Fruit fly (Drosophila melanogaster): ENCODE data around the gene AnxB9.

Gene AnxB9

dm6 chr3R:21071312-21071711, 6.3 kb downstream of the AnxB9 start:
- peak; percentile 51 for TF ChIP-seq insv (optimal IDR thresholded peaks at IDR 0.05)
- TF ChIP-seq psq (optimal IDR thresholded peaks at IDR 0.05) = no peak

- TF ChIP-seq h (optimal IDR thresholded peaks at IDR 0.05) = no peak
These were observed 7.0 kb downstream of the AnxB9 start for dm6 chr3R:21071943-21072500.

DNA sequence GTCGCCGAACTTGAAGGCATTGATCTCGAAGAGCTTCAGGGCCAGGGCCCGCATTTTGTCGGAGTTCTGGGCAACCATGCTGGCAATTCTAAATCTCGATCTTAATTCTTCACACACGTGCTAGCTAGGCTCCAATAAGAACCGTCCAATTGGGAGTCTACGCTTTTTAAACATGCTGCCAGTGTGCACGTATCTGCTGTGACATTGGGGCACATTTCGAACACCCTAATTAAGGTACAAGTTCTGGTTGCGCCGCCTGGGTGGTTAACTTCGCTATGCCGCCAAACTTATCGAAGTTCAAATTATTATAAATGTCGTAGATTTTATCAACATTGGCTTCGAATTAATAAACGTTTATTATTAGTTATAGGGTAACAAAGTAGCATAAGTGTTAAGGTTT, 8.1 kb downstream of the AnxB9 start, which contains the start of gene r-l:
TSS of gene r-l (minus strand) at position 179 of the 400 bp plus-strand sequence.
- TF ChIP-seq psq (optimal IDR thresholded peaks at IDR 0.05) = no peak
- TF ChIP-seq Sin3A (optimal IDR thresholded peaks at IDR 0.05) = no peak

- TF ChIP-seq psq (optimal IDR thresholded peaks at IDR 0.05) (no peak), Sin3A (optimal IDR thresholded peaks at IDR 0.05) (no peak), h (optimal IDR thresholded peaks at IDR 0.05) (no peak), ttk (optimal IDR thresholded peaks at IDR 0.05) (no peak), Myc (optimal IDR thresholded peaks at IDR 0.05) (no peak), insv (optimal IDR thresholded peaks at IDR 0.05) (no peak)
These were observed 8.7 kb downstream of the AnxB9 start, which contains the start of gene dmrt93B for dm6 chr3R:21073707-21074106. dmrt93B (plus strand) TSS chr3R:21074007.

dm6 chr3R:21077577-21077976, 12.5 kb downstream of the AnxB9 start:
- TF ChIP-seq psq (optimal IDR thresholded peaks at IDR 0.05) (no peak), Myc (optimal IDR thresholded peaks at IDR 0.05) (no peak), insv (optimal IDR thresholded peaks at IDR 0.05) (no peak), h (optimal IDR thresholded peaks at IDR 0.05) (no peak), Sin3A (optimal IDR thresholded peaks at IDR 0.05) (no peak), ttk (optimal IDR thresholded peaks at IDR 0.05) (no peak)

DNA sequence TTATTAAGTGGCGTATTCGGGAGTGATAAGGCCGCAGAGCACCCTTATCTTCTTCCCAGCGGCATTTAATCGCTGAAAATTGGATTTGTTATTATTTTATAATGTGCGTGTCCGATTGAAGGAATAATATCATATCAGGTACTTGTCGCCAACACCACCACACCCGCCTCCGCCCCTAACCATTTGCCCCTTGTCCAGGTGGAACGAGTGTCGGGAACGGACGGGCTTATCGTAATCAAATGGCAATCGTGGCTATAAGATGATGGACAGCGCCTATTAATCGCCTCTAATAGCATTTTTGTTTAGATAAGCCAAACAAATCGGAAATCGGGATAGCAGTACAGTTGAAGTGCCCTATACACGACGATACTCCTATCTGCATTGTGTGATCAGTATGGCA, 13.2 kb downstream of the AnxB9 start:
- no peak for TF ChIP-seq Sin3A (optimal IDR thresholded peaks at IDR 0.05)
- no peak for TF ChIP-seq insv (optimal IDR thresholded peaks at IDR 0.05)
- TF ChIP-seq psq (optimal IDR thresholded peaks at IDR 0.05) = no peak
- TF ChIP-seq ttk (optimal IDR thresholded peaks at IDR 0.05) = no peak
- no peak for TF ChIP-seq h (optimal IDR thresholded peaks at IDR 0.05)
- no peak for TF ChIP-seq Myc (optimal IDR thresholded peaks at IDR 0.05)

DNA sequence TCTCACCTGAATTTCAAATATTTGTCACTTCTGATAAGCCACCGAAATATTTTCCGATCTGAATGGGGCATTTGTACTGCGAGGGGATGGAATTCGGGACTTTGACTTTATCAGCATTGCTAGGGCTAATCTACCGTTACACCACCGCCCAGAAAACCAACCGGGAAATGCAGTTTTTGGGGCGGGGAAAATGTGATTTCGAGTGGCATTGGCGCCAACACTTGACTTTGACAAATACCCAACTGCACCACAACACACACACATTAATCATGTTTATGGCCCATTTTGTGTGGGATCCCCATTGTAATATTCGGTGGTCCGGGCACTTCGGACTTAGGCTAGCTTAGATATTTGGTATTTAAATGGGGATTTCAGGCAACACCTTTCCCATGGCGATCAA, 13.9 kb downstream of the AnxB9 start:
- TF ChIP-seq Myc (optimal IDR thresholded peaks at IDR 0.05) = no peak
- TF ChIP-seq h (optimal IDR thresholded peaks at IDR 0.05) = no peak
- no peak for TF ChIP-seq psq (optimal IDR thresholded peaks at IDR 0.05)
- TF ChIP-seq Sin3A (optimal IDR thresholded peaks at IDR 0.05) = no peak
- no peak for TF ChIP-seq insv (optimal IDR thresholded peaks at IDR 0.05)
- TF ChIP-seq ttk (optimal IDR thresholded peaks at IDR 0.05) = no peak

- no peak for TF ChIP-seq Sin3A (optimal IDR thresholded peaks at IDR 0.05)
- no peak for TF ChIP-seq ttk (optimal IDR thresholded peaks at IDR 0.05)
- TF ChIP-seq insv (optimal IDR thresholded peaks at IDR 0.05) = no peak
- no peak for TF ChIP-seq h (optimal IDR thresholded peaks at IDR 0.05)
- TF ChIP-seq Myc (optimal IDR thresholded peaks at IDR 0.05) = no peak
These were observed 16.0 kb downstream of the AnxB9 start, which contains the start of gene HHEX for dm6 chr3R:21080876-21081586. HHEX (minus strand) TSS chr3R:21080926.

DNA sequence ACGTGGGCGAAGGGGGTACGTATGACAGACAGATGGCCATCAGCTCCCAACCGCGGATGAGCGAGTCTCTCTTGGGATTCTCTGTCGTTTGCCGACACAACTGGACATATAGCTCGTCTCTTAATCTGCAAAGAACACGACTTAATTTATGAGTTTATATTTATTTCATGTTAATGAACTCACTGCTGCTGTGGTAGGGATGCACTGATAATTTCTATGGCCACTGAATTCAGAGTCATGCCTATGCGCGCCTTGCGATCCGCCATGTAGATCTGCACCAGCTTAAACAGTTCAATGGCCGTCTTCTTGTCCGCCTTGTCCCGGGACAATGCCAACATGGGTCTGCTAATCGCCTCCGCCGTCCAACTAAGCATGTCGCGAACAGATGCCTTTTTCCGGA, 19.9 kb downstream of the AnxB9 start:
- TF ChIP-seq Myc (optimal IDR thresholded peaks at IDR 0.05) (no peak), insv (optimal IDR thresholded peaks at IDR 0.05) (no peak), psq (optimal IDR thresholded peaks at IDR 0.05) (no peak), Sin3A (optimal IDR thresholded peaks at IDR 0.05) (no peak), ttk (optimal IDR thresholded peaks at IDR 0.05) (no peak)

DNA sequence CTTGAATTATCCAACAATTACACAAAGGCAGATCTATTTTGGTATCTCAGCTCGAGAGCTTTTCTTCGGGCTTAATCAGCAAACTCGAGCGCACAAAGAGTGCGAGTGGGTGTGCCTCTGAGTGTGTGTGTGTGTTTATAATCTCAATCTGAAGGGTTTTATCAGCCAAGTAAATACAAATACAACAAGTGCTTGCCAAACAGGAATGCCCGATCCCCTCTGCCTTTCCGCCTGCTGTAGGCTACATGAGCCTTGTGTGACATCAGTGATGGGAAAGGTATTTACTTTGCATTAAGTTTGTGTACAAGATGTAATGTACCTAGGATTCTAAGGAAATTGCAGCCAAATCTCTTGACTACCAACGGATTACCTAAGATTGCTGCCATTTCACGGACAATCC, 24.4 kb downstream of the AnxB9 start:
- no peak for TF ChIP-seq Myc (optimal IDR thresholded peaks at IDR 0.05)

dm6 chr3R:21090230-21091021, 25.4 kb downstream of the AnxB9 start:
- TF ChIP-seq h (optimal IDR thresholded peaks at IDR 0.05) = no peak
- TF ChIP-seq insv (optimal IDR thresholded peaks at IDR 0.05) = no peak
- no peak for TF ChIP-seq ttk (optimal IDR thresholded peaks at IDR 0.05)
- no peak for TF ChIP-seq psq (optimal IDR thresholded peaks at IDR 0.05)
- TF ChIP-seq Myc (optimal IDR thresholded peaks at IDR 0.05) = no peak
- no peak for TF ChIP-seq Sin3A (optimal IDR thresholded peaks at IDR 0.05)

dm6 chr3R:21091500-21091899, 26.5 kb downstream of the AnxB9 start:
- TF ChIP-seq insv (optimal IDR thresholded peaks at IDR 0.05) = no peak
- TF ChIP-seq ttk (optimal IDR thresholded peaks at IDR 0.05) = no peak
- no peak for TF ChIP-seq Myc (optimal IDR thresholded peaks at IDR 0.05)
- TF ChIP-seq h (optimal IDR thresholded peaks at IDR 0.05) = no peak
- no peak for TF ChIP-seq psq (optimal IDR thresholded peaks at IDR 0.05)
- TF ChIP-seq Sin3A (optimal IDR thresholded peaks at IDR 0.05) = no peak

- no peak for TF ChIP-seq insv (optimal IDR thresholded peaks at IDR 0.05)
- TF ChIP-seq Sin3A (optimal IDR thresholded peaks at IDR 0.05) = no peak
- no peak for TF ChIP-seq psq (optimal IDR thresholded peaks at IDR 0.05)
- no peak for TF ChIP-seq Myc (optimal IDR thresholded peaks at IDR 0.05)
- TF ChIP-seq ttk (optimal IDR thresholded peaks at IDR 0.05) = no peak
- TF ChIP-seq h (optimal IDR thresholded peaks at IDR 0.05) = no peak
These were observed 27.0 kb downstream of the AnxB9 start for dm6 chr3R:21092036-21092435.

Measured in Kc167 (cell line).